Worm (Caenorhabditis elegans): ENCODE data around the gene C55A1.6.

DNA sequence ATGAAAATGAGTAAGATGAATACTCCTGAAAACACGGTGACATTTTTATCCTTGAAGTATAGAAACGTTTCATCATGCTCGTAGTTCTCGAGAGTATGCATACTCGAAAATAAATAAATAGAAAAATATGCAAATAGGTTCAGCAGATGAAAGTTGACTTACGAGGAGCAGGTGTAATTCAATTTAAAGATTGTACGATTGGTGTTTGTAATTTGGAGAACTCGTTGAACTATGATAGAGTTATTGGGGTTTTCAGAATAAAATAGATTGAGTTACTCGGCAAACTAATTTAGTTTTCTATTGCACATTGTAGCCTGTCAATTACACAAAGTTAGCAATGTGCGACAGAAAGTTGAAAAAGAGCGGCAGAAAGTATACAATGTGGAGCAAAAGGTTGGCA is 9.0 kb upstream of the C55A1.6 start, which contains the start of gene srz-44:
- TF ChIP-seq aly-2 (tag; optimal IDR thresholded peaks at IDR 0.05) (no peak), snpc-4 (tag; optimal IDR thresholded peaks at IDR 0.05) (no peak), crh-2 (tag; optimal IDR thresholded peaks at IDR 0.05) (no peak), nhr-23 (tag; optimal IDR thresholded peaks at IDR 0.05) (no peak), nhr-77 (tag; optimal IDR thresholded peaks at IDR 0.05) (no peak), zag-1 (tag; optimal IDR thresholded peaks at IDR 0.05) (no peak), egl-27 (tag; optimal IDR thresholded peaks at IDR 0.05) (no peak), alr-1 (tag; optimal IDR thresholded peaks at IDR 0.05) (no peak)

Data from whole organism, L2 larva.